Worm (Caenorhabditis elegans) whole organism, late embryonic: ENCODE data around the gene K10D11.6.

Experiments
- C38D4.7 ChIP-seq: fragments of 200-800 bp; sonication (Bioruptor generic); optimal IDR thresholded peaks from 2 replicates; lab custom pipeline; 2018; ENCODE audit warnings: mild to moderate bottlenecking, missing genetic modification characterization, moderate library complexity, missing compliant biosample characterization
- F13H6.1 ChIP-seq: sonication (generic microtip); optimal IDR thresholded peaks from 2 replicates; lab custom pipeline; 2016; ENCODE audit warnings: missing genetic modification characterization, missing compliant biosample characterization
- K09A11.1 ChIP-seq: sonication (generic microtip); optimal IDR thresholded peaks from 2 replicates; lab custom pipeline; 2017; ENCODE audit warnings: antibody characterized with exemption, mild to moderate bottlenecking, missing genetic modification characterization, missing compliant biosample characterization; ENCODE audit not compliant: insufficient read depth
- Y22D7AL.16 ChIP-seq: sonication (generic microtip); optimal IDR thresholded peaks from 2 replicates; lab custom pipeline; 2016; ENCODE audit warnings: missing genetic modification characterization, missing compliant biosample characterization
- ceh-14 ChIP-seq: sonication (generic microtip); optimal IDR thresholded peaks from 2 replicates; lab custom pipeline; 2016; ENCODE audit warnings: missing genotype, missing genetic modification characterization, missing compliant biosample characterization
- ceh-19 ChIP-seq: fragments of 200-800 bp; sonication (Bioruptor generic); optimal IDR thresholded peaks from 2 replicates; lab custom pipeline; 2018; ENCODE audit warnings: mild to moderate bottlenecking, missing genetic modification characterization, missing compliant biosample characterization
- ceh-2 ChIP-seq: sonication (generic microtip); optimal IDR thresholded peaks from 2 replicates; lab custom pipeline; 2016; ENCODE audit warnings: missing genotype, missing genetic modification characterization, missing compliant biosample characterization
- ceh-30 ChIP-seq: fragments of 150-350 bp; optimal IDR thresholded peaks from 2 replicates; lab custom pipeline; 2014; ENCODE audit warnings: missing biosample characterization, missing genetic modification characterization
- ceh-31 ChIP-seq: sonication (generic microtip); optimal IDR thresholded peaks from 2 replicates; lab custom pipeline; 2016; ENCODE audit warnings: missing genetic modification characterization, missing compliant biosample characterization
- ceh-34 ChIP-seq: sonication (generic microtip); optimal IDR thresholded peaks from 2 replicates; lab custom pipeline; 2016; ENCODE audit warnings: mild to moderate bottlenecking, missing genetic modification characterization, missing compliant biosample characterization
- ceh-6 ChIP-seq: fragments of 200-800 bp; sonication (Bioruptor generic); optimal IDR thresholded peaks from 2 replicates; lab custom pipeline; 2018; ENCODE audit warnings: mild to moderate bottlenecking, missing genetic modification characterization, missing compliant biosample characterization
- ceh-9 ChIP-seq: sonication (generic microtip); optimal IDR thresholded peaks from 2 replicates; lab custom pipeline; 2016; ENCODE audit warnings: mild to moderate bottlenecking, missing genetic modification characterization, inconsistent platforms, missing compliant biosample characterization
- elt-4 ChIP-seq: sonication (generic microtip); optimal IDR thresholded peaks from 2 replicates; lab custom pipeline; 2016; ENCODE audit warnings: missing genetic modification characterization, missing compliant biosample characterization
- fax-1 ChIP-seq: sonication (generic microtip); optimal IDR thresholded peaks from 2 replicates; lab custom pipeline; 2016; ENCODE audit warnings: missing genotype, missing genetic modification characterization, missing compliant biosample characterization
- hlh-30 ChIP-seq: sonication (generic microtip); optimal IDR thresholded peaks from 2 replicates; lab custom pipeline; 2017; ENCODE audit warnings: antibody characterized with exemption, missing genetic modification characterization, missing compliant biosample characterization; ENCODE audit not compliant: insufficient read depth
- hlh-6 ChIP-seq: sonication (generic microtip); optimal IDR thresholded peaks from 2 replicates; lab custom pipeline; 2016; ENCODE audit warnings: missing genotype, missing genetic modification characterization, missing compliant biosample characterization
- hlh-8 ChIP-seq: sonication (generic microtip); optimal IDR thresholded peaks from 2 replicates; lab custom pipeline; 2016; ENCODE audit warnings: missing genotype, missing genetic modification characterization, missing compliant biosample characterization
- lin-11 ChIP-seq: fragments of 200-800 bp; sonication (Bioruptor generic); optimal IDR thresholded peaks from 2 replicates; lab custom pipeline; 2018; ENCODE audit warnings: mild to moderate bottlenecking, missing genetic modification characterization, missing compliant biosample characterization
- madf-2 ChIP-seq: sonication (generic microtip); optimal IDR thresholded peaks from 2 replicates; lab custom pipeline; 2017; ENCODE audit warnings: missing genetic modification characterization, missing compliant biosample characterization
- nfya-1 ChIP-seq: sonication (generic microtip); optimal IDR thresholded peaks from 2 replicates; lab custom pipeline; 2017; ENCODE audit warnings: missing genetic modification characterization, mild to moderate bottlenecking, missing compliant biosample characterization, antibody characterized with exemption, moderate library complexity
- nhr-11 ChIP-seq: fragments of 150-350 bp; optimal IDR thresholded peaks from 2 replicates; lab custom pipeline; 2014; ENCODE audit warnings: missing biosample characterization, missing genetic modification characterization
- npax-4 ChIP-seq: sonication (generic microtip); optimal IDR thresholded peaks from 2 replicates; lab custom pipeline; 2016; ENCODE audit warnings: missing genetic modification characterization, missing compliant biosample characterization
- pha-4 ChIP-seq: fragments of 150-350 bp; optimal IDR thresholded peaks from 2 replicates; lab custom pipeline; 2018; ENCODE audit warnings: missing biosample characterization, missing genetic modification reagents, missing genetic modification characterization
- pros-1 ChIP-seq: fragments of 150-350 bp; optimal IDR thresholded peaks from 2 replicates; lab custom pipeline; 2014; ENCODE audit warnings: missing biosample characterization, missing genetic modification reagents, missing genetic modification characterization
- ref-2 ChIP-seq: sonication (generic microtip); optimal IDR thresholded peaks from 2 replicates; lab custom pipeline; 2016; ENCODE audit warnings: missing genetic modification characterization, missing compliant biosample characterization
- rnt-1 ChIP-seq: sonication (generic microtip); optimal IDR thresholded peaks from 2 replicates; lab custom pipeline; 2016; ENCODE audit warnings: missing genetic modification characterization, missing compliant biosample characterization
- sdc-2 ChIP-seq: sonication (generic microtip); optimal IDR thresholded peaks from 2 replicates; lab custom pipeline; 2016; ENCODE audit warnings: missing genotype, missing genetic modification characterization, missing compliant biosample characterization
- sox-4 ChIP-seq: sonication (generic microtip); optimal IDR thresholded peaks from 2 replicates; lab custom pipeline; 2017; ENCODE audit warnings: mild to moderate bottlenecking, missing genetic modification characterization, inconsistent platforms, missing compliant biosample characterization
- syd-9 ChIP-seq: sonication (generic microtip); optimal IDR thresholded peaks from 2 replicates; lab custom pipeline; 2016; ENCODE audit warnings: mild to moderate bottlenecking, missing genetic modification characterization, moderate library complexity, missing compliant biosample characterization
- ttx-3 ChIP-seq: sonication (generic microtip); optimal IDR thresholded peaks from 2 replicates; lab custom pipeline; 2016; ENCODE audit warnings: missing genetic modification reagents, missing genetic modification characterization, missing compliant biosample characterization
- unc-42 ChIP-seq: sonication (generic microtip); optimal IDR thresholded peaks from 2 replicates; lab custom pipeline; 2016; ENCODE audit warnings: missing genotype, missing genetic modification characterization, missing compliant biosample characterization
- unc-86 ChIP-seq: sonication (generic microtip); optimal IDR thresholded peaks from 2 replicates; lab custom pipeline; 2016; ENCODE audit warnings: missing genetic modification characterization, missing compliant biosample characterization
- zip-5 ChIP-seq: sonication (generic microtip); optimal IDR thresholded peaks from 2 replicates; lab custom pipeline; 2016; ENCODE audit warnings: missing genetic modification characterization, missing compliant biosample characterization
- ztf-16 ChIP-seq: sonication (generic microtip); optimal IDR thresholded peaks from 2 replicates; lab custom pipeline; 2017; ENCODE audit warnings: missing genetic modification characterization, missing compliant biosample characterization

K10D11.6 gene

ce11 chrIV:13029674-13030466, 40.6 kb upstream of the K10D11.6 start (continued):
- TF ChIP-seq nhr-11, result no peak
- TF ChIP-seq fax-1 (tag; lab: Kevin White, UChicago), result peak; percentile 40
- TF ChIP-seq ceh-9 (tag; lab: Kevin White, UChicago), result no peak
- peak; percentile 71 for TF ChIP-seq ceh-19 (GFP tag; lab: Kevin White, UChicago)
- TF ChIP-seq C38D4.7 (GFP tag; lab: Kevin White, UChicago), result no peak
- TF ChIP-seq syd-9 (tag; lab: Kevin White, UChicago), result no peak
- TF ChIP-seq rnt-1 (tag; lab: Kevin White, UChicago), result peak; percentile 45
- peak; percentile 41 for TF ChIP-seq madf-2 (tag; lab: Kevin White, UChicago)
- TF ChIP-seq ttx-3, result no peak
- no peak for TF ChIP-seq npax-4 (tag; lab: Kevin White, UChicago)
- peak; percentile 49 for TF ChIP-seq sdc-2
- TF ChIP-seq ceh-31, result peak; percentile 83
- TF ChIP-seq ceh-2 (tag; lab: Kevin White, UChicago), result peak; percentile 16
- peak; percentile 66 for TF ChIP-seq hlh-6 (tag; lab: Kevin White, UChicago)
- peak; percentile 59 for TF ChIP-seq ref-2 (tag; lab: Kevin White, UChicago)
- TF ChIP-seq Y22D7AL.16, result no peak
- TF ChIP-seq unc-86, result peak; percentile 16

- peak; percentile 79 for TF ChIP-seq ceh-34
- TF ChIP-seq fax-1 (tag; lab: Kevin White, UChicago), result no peak
- TF ChIP-seq, all 69 proteins: peak for 1
Measured at ce11 chrIV:13028746-13029673, 39.8 kb upstream of the K10D11.6 start.

ce11 chrIV:13027801-13028641, 38.8 kb upstream of the K10D11.6 start:
- TF ChIP-seq ztf-16 (tag; lab: Kevin White, UChicago), result no peak
- peak; percentile 71 for TF ChIP-seq unc-42 (tag; lab: Kevin White, UChicago)
- TF ChIP-seq ref-2 (tag; lab: Kevin White, UChicago), result peak; percentile 44
- TF ChIP-seq zip-5, result no peak
- no peak for TF ChIP-seq sdc-2
- peak; percentile 12 for TF ChIP-seq ceh-31
- peak; percentile 5 for TF ChIP-seq fax-1 (tag; lab: Kevin White, UChicago)
- peak; percentile 8 for TF ChIP-seq unc-86
- no peak for TF ChIP-seq ceh-9 (tag; lab: Kevin White, UChicago)
- TF ChIP-seq F13H6.1 (tag; lab: Kevin White, UChicago), result no peak
- peak; percentile 68 for TF ChIP-seq ceh-14 (tag; lab: Kevin White, UChicago)

ce11 chrIV:13026762-13027161, 37.5 kb upstream of the K10D11.6 start:
- TF ChIP-seq lin-11 (no peak), ceh-6 (GFP tag; lab: Kevin White, UChicago) (no peak), pros-1 (tag; lab: Kevin White, UChicago) (no peak), elt-4 (tag; lab: Kevin White, UChicago) (no peak), ceh-2 (tag; lab: Kevin White, UChicago) (no peak), K09A11.1 (tag; lab: Kevin White, UChicago) (no peak), ref-2 (tag; lab: Kevin White, UChicago) (no peak), hlh-8 (no peak), ceh-30 (tag; lab: Kevin White, UChicago) (no peak), nfya-1 (tag; lab: Kevin White, UChicago) (no peak), pha-4 (tag; lab: Kevin White, UChicago) (no peak), hlh-30 (no peak), sdc-2 (no peak), sox-4 (tag; lab: Kevin White, UChicago) (no peak), Y22D7AL.16 (no peak)
